Fruit fly (Drosophila melanogaster): Measurements from ENCODE around the gene Rcd-1r.

The Rcd-1r gene

dm6 chr2L:8982584-8983302, 31.1 kb downstream of the Rcd-1r start:
- TF ChIP-seq CG8478 (optimal IDR thresholded peaks at IDR 0.05): no peak
- TF ChIP-seq CTCF (optimal IDR thresholded peaks at IDR 0.05): no peak

DNA sequence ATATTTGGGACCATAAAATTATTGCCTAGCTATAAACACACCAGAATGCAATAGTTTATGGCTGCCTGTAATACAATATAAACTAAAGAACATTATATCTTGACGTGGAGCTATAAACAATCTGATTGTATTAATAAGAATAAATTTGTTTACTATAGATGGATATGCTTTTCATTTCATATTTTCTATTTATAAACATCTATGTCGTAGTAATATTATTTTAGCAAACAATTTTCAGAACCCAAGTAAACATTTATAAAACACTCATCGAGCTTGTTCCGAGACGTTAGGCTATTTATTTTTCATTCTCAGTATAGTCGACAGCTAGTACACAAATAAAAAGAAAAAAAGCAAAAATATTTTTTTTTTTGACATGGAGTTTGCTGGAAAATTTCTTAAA, 33.5 kb downstream of the Rcd-1r start, which contains the start of gene CG18662:
CG18662 (plus strand) TSS at position 301 of the 400 bp plus-strand sequence.
- TF ChIP-seq CTCF (optimal IDR thresholded peaks at IDR 0.05): no peak
- TF ChIP-seq CG8478 (optimal IDR thresholded peaks at IDR 0.05): no peak

dm6 chr2L:8975328-8975727, 38.5 kb downstream of the Rcd-1r start, which contains the start of gene CG9541:
Gene CG9541 (minus strand): TSS chr2L:8975428.
- TF ChIP-seq CTCF (optimal IDR thresholded peaks at IDR 0.05) (no peak), CG8478 (optimal IDR thresholded peaks at IDR 0.05) (no peak)

dm6 chr2L:8974506-8974905, 39.4 kb downstream of the Rcd-1r start:
- TF ChIP-seq CG8478 (optimal IDR thresholded peaks at IDR 0.05): no peak
- TF ChIP-seq CTCF (optimal IDR thresholded peaks at IDR 0.05): no peak

DNA sequence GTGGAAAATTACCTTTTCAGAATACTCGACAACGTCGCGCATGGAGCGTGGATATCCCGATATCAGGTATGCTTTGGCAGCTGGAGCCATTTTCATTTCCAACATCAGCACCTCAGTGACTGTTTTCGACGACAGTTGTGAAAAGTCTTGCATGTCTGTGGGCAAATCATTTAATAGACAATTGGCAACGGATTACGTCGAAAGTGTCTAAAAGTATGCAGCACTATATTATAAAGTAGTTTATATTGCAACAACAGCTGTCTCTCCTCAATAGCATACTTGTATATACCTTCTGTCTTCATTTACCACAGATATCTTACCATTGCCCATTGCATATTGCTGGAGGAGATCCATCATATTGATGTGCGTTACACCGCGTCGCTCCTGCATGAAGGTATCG, 41.0 kb downstream of the Rcd-1r start:
- TF ChIP-seq CG8478 (optimal IDR thresholded peaks at IDR 0.05): no peak
- no peak for TF ChIP-seq CTCF (optimal IDR thresholded peaks at IDR 0.05)

dm6 chr2L:8967235-8967634, 46.6 kb downstream of the Rcd-1r start, which contains the start of gene CG18088:
Gene CG18088 (plus strand): TSS chr2L:8967535.
- TF ChIP-seq CG8478 (optimal IDR thresholded peaks at IDR 0.05) (no peak), CTCF (optimal IDR thresholded peaks at IDR 0.05) (no peak)

- TF ChIP-seq CG8478 (optimal IDR thresholded peaks at IDR 0.05) (no peak), CTCF (optimal IDR thresholded peaks at IDR 0.05) (no peak)
Observed at dm6 chr2L:8964657-8965056, 49.2 kb downstream of the Rcd-1r start, which contains the start of gene CG32984. Gene CG32984 (plus strand): TSS chr2L:8964957.
